Fruit fly (Drosophila melanogaster) whole organism, pupa: ENCODE data around the gene wds.
A peak's percentile ranks its signal among the peaks of the same experiment; 100 is the strongest.

Source experiments
- CG10348 ChIP-seq: fragments of 200-800 bp; sonication (Bioruptor generic); IDR thresholded peaks from 2 replicates; pipeline ENCODE4 v1.3.6; 2022; ENCODE audit warnings: missing biosample characterization, missing genetic modification characterization
- CG12605 ChIP-seq: fragments of 200-800 bp; sonication (Bioruptor generic); IDR thresholded peaks from 2 replicates; pipeline ENCODE4 v1.3.6; 2022; ENCODE audit warnings: missing biosample characterization, missing genetic modification characterization
- CG13204 ChIP-seq: fragments of 200-800 bp; sonication (Bioruptor generic); optimal IDR thresholded peaks from 2 replicates; lab custom pipeline; 2018; ENCODE audit warnings: missing biosample characterization, mild to moderate bottlenecking, missing genetic modification characterization, moderate library complexity
- CG14655 ChIP-seq: fragments of 200-800 bp; sonication (Bioruptor generic); optimal IDR thresholded peaks from 3 replicates; lab custom pipeline; 2017; ENCODE audit warnings: mild to moderate bottlenecking, missing biosample characterization, missing genetic modification reagents, missing genetic modification characterization
- CG15710 ChIP-seq: fragments of 200-800 bp; sonication (Bioruptor generic); optimal IDR thresholded peaks from 2 replicates; lab custom pipeline; 2018; ENCODE audit warnings: missing biosample characterization, mild to moderate bottlenecking, missing genetic modification characterization, moderate library complexity
- CG17806 ChIP-seq: fragments of 200-800 bp; sonication (Bioruptor generic); optimal IDR thresholded peaks from 2 replicates; lab custom pipeline; 2018; ENCODE audit warnings: missing biosample characterization, mild to moderate bottlenecking, missing genetic modification characterization, moderate library complexity
- CG32121 ChIP-seq: fragments of 200-800 bp; sonication (Bioruptor generic); IDR thresholded peaks from 2 replicates; pipeline ENCODE4 v1.3.6; 2022; ENCODE audit warnings: missing biosample characterization, missing genetic modification characterization
- CG34367 ChIP-seq: fragments of 200-800 bp; sonication (Bioruptor generic); optimal IDR thresholded peaks from 2 replicates; lab custom pipeline; 2018; ENCODE audit warnings: missing biosample characterization, mild to moderate bottlenecking, missing genetic modification characterization
- CG4496 ChIP-seq: fragments of 200-800 bp; sonication (Bioruptor generic); IDR thresholded peaks from 3 replicates; pipeline ENCODE4 v1.3.6; 2022; ENCODE audit warnings: missing biosample characterization, missing genetic modification characterization
- CG8159 ChIP-seq: fragments of 200-800 bp; sonication (Bioruptor generic); optimal IDR thresholded peaks from 3 replicates; lab custom pipeline; 2018; ENCODE audit warnings: missing biosample characterization, mild to moderate bottlenecking, missing genetic modification characterization, moderate library complexity
- CG8301 ChIP-seq: fragments of 200-800 bp; sonication (Bioruptor generic); optimal IDR thresholded peaks from 2 replicates; lab custom pipeline; 2018; ENCODE audit warnings: missing biosample characterization, mild to moderate bottlenecking, missing genetic modification characterization
- CG9948 ChIP-seq: fragments of 200-800 bp; sonication (Bioruptor generic); optimal IDR thresholded peaks from 2 replicates; lab custom pipeline; 2018; ENCODE audit warnings: missing biosample characterization, mild to moderate bottlenecking, missing genetic modification characterization, moderate library complexity
- D1 ChIP-seq: fragments of 200-800 bp; sonication (Bioruptor generic); optimal IDR thresholded peaks from 2 replicates; lab custom pipeline; 2018; ENCODE audit warnings: missing biosample characterization, mild to moderate bottlenecking, missing genetic modification characterization, moderate library complexity
- EcR ChIP-seq: fragments of 200-800 bp; sonication (Bioruptor generic); optimal IDR thresholded peaks from 3 replicates; lab custom pipeline; 2019; ENCODE audit warnings: missing biosample characterization, missing genetic modification characterization, mild to moderate bottlenecking, moderate library complexity, missing genetic modification reagents
- Ets98B ChIP-seq: fragments of 200-800 bp; sonication (Bioruptor generic); IDR thresholded peaks from 2 replicates; pipeline ENCODE4 v1.3.6; 2022; ENCODE audit warnings: missing biosample characterization, missing genetic modification characterization
- Pif1A ChIP-seq: fragments of 200-800 bp; sonication (Bioruptor generic); optimal IDR thresholded peaks from 3 replicates; lab custom pipeline; 2016; ENCODE audit warnings: missing biosample characterization, missing genetic modification characterization
- Pif1B ChIP-seq: fragments of 200-800 bp; sonication (Bioruptor generic); optimal IDR thresholded peaks from 3 replicates; lab custom pipeline; 2016; ENCODE audit warnings: missing biosample characterization, missing genetic modification characterization
- Snoo ChIP-seq: fragments of 200-800 bp; sonication (Bioruptor generic); optimal IDR thresholded peaks from 3 replicates; lab custom pipeline; 2017; ENCODE audit warnings: missing biosample characterization, mild to moderate bottlenecking, missing genetic modification characterization, inconsistent platforms
- fd96Ca ChIP-seq: fragments of 200-800 bp; sonication (Bioruptor generic); IDR thresholded peaks from 3 replicates; pipeline ENCODE4 v1.3.6; 2022; ENCODE audit warnings: missing biosample characterization, missing genetic modification characterization
- gl ChIP-seq: fragments of 200-800 bp; sonication (Bioruptor generic); optimal IDR thresholded peaks from 2 replicates; lab custom pipeline; 2018; ENCODE audit warnings: missing biosample characterization, mild to moderate bottlenecking, missing genetic modification characterization
- rn ChIP-seq: fragments of 200-800 bp; sonication (Bioruptor generic); IDR thresholded peaks from 2 replicates; pipeline ENCODE4 v1.3.6; 2022; ENCODE audit warnings: missing biosample characterization, missing genetic modification characterization

Gene wds

DNA sequence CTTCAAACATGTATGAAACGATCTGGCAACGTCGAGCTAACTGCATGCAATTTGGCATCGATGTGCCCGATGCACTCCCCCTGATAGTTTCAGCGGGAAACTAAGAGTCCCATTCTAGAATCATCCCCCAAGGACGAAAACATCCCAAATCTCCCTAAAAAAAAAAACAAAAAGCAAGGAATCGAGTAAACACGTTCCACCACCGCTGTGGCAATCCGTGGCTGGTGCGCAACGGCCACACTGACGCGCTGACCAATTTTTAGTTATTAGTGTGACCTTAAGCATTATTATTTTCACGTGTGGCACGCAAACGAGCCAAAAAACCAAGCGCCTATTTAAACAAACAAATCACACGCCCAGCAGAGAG, at the start of gene wds:
TSS of gene wds (plus strand) at position 265 of the 367 bp plus-strand sequence.
- no peak for TF ChIP-seq CG32121 (GFP tag; lab: Robert Waterston, UW)
- TF ChIP-seq Ets98B (GFP tag; lab: Robert Waterston, UW) = no peak
- no peak for TF ChIP-seq Pif1B (GFP tag; lab: Kevin White, UChicago)
- TF ChIP-seq D1 (tag; lab: Kevin White, UChicago) = no peak
- TF ChIP-seq CG8301 (tag; lab: Kevin White, UChicago) = no peak
- no peak for TF ChIP-seq CG15710 (tag; lab: Kevin White, UChicago)
- TF ChIP-seq fd96Ca (GFP tag; lab: Robert Waterston, UW) = no peak
- no peak for TF ChIP-seq CG8159 (tag; lab: Kevin White, UChicago)
- no peak for TF ChIP-seq CG10348 (GFP tag; lab: Robert Waterston, UW)
- TF ChIP-seq Snoo (tag; lab: Kevin White, UChicago) = no peak
- TF ChIP-seq CG4496 = no peak
- TF ChIP-seq CG34367 (tag; lab: Kevin White, UChicago) = no peak
- TF ChIP-seq CG9948 = no peak
- no peak for TF ChIP-seq CG13204 (GFP tag; lab: Kevin White, UChicago)
- no peak for TF ChIP-seq EcR (GFP tag; lab: Kevin White, UChicago)
- no peak for TF ChIP-seq CG14655 (GFP tag; lab: Kevin White, UChicago)
- TF ChIP-seq Pif1A (GFP tag; lab: Kevin White, UChicago) = no peak
- no peak for TF ChIP-seq rn
- TF ChIP-seq CG17806 = no peak

DNA sequence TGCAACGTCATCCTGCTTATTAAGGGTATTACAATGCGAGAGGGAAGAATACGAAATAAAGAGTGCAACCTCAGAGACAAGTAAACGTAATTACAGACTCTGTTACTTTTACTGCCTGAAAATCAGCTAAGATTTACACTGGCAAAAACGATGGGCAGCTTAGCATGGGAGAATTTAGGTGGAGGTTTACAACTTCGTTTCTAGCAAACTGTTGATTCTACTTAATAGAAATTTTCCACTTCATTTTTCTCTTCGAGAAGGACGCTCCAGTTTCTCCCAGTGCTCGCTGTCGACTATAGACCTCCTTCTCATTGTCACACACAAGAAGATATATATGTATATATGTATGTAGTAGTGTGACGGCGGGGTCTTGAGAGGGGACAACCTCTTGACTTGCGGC, 49.6 kb upstream of the wds start:
- peak; percentile 64 for TF ChIP-seq CG17806
- TF ChIP-seq CG12605 = peak; percentile 60
- peak; percentile 92 for TF ChIP-seq CG4496
- TF ChIP-seq EcR (GFP tag; lab: Kevin White, UChicago) = no peak
- peak; percentile 70 for TF ChIP-seq CG14655 (GFP tag; lab: Kevin White, UChicago)
- TF ChIP-seq CG34367 (tag; lab: Kevin White, UChicago) = peak; percentile 71
- TF ChIP-seq Ets98B (GFP tag; lab: Robert Waterston, UW) = peak; percentile 67
- peak; percentile 31 for TF ChIP-seq gl (tag; lab: Kevin White, UChicago)
- no peak for TF ChIP-seq D1 (tag; lab: Kevin White, UChicago)
- TF ChIP-seq CG8159 (tag; lab: Kevin White, UChicago) = peak; percentile 77
- no peak for TF ChIP-seq CG10348 (GFP tag; lab: Robert Waterston, UW)
- peak; percentile 89 for TF ChIP-seq Pif1A (GFP tag; lab: Kevin White, UChicago)
- peak; percentile 81 for TF ChIP-seq Pif1B (GFP tag; lab: Kevin White, UChicago)
- peak; percentile 55 for TF ChIP-seq CG13204 (GFP tag; lab: Kevin White, UChicago)
- TF ChIP-seq Snoo (tag; lab: Kevin White, UChicago) = no peak
- TF ChIP-seq rn = peak; percentile 66
- peak; percentile 88 for TF ChIP-seq fd96Ca (GFP tag; lab: Robert Waterston, UW)
- TF ChIP-seq CG32121 (GFP tag; lab: Robert Waterston, UW) = peak; percentile 76
- peak; percentile 48 for TF ChIP-seq CG8301 (tag; lab: Kevin White, UChicago)
- peak; percentile 77 for TF ChIP-seq CG9948
- peak; percentile 90 for TF ChIP-seq CG15710 (tag; lab: Kevin White, UChicago)

DNA sequence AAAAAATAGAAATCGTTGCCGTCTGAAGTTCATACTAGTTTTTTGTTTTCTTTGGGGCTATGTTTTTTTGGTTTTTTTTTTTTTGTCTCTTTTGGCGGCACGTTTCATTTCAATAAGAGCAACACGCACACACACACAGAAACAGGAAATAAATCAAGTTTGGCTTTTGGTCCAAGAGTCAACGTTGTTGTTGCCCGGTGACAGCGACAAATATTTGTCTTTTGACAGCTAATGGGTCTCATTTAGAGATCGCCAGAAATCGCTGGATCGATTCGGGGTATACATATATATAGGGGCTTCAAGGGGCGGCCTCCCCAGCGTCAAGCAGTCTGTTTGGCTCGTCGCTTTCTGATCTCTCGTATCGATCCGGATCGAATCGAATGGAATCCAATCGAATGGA, 48.4 kb upstream of the wds start:
- no peak for TF ChIP-seq CG10348 (GFP tag; lab: Robert Waterston, UW)
- no peak for TF ChIP-seq CG4496
- TF ChIP-seq CG17806 = no peak
- TF ChIP-seq CG9948 = no peak

DNA sequence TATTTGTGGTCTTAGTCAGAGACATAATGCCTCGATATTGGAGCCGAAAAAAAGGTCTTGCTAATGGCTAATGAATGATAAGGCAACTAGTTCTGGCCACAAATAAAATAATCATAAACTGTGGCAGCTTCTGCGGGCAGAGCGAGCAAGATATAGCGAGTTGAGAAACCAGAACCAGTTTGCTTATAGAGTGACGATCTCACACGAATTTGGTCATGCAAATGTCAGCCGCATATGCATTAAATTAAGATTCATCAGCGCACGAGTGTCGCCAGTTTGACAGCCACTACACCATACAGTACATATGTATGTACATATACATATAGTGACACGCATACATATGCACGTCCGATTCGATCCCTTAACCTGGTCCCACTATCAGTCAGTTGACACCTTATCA, 47.4 kb upstream of the wds start:
- TF ChIP-seq CG4496 = no peak
- no peak for TF ChIP-seq CG8301 (tag; lab: Kevin White, UChicago)
- no peak for TF ChIP-seq Pif1A (GFP tag; lab: Kevin White, UChicago)
- TF ChIP-seq EcR (GFP tag; lab: Kevin White, UChicago) = no peak
- TF ChIP-seq CG9948 = no peak
- TF ChIP-seq D1 (tag; lab: Kevin White, UChicago) = no peak
- no peak for TF ChIP-seq CG14655 (GFP tag; lab: Kevin White, UChicago)
- TF ChIP-seq CG15710 (tag; lab: Kevin White, UChicago) = no peak
- no peak for TF ChIP-seq CG8159 (tag; lab: Kevin White, UChicago)
- no peak for TF ChIP-seq rn
- TF ChIP-seq CG13204 (GFP tag; lab: Kevin White, UChicago) = no peak
- TF ChIP-seq CG17806 = no peak
- TF ChIP-seq CG10348 (GFP tag; lab: Robert Waterston, UW) = no peak
- no peak for TF ChIP-seq Ets98B (GFP tag; lab: Robert Waterston, UW)
- no peak for TF ChIP-seq Snoo (tag; lab: Kevin White, UChicago)
- no peak for TF ChIP-seq CG34367 (tag; lab: Kevin White, UChicago)
- no peak for TF ChIP-seq fd96Ca (GFP tag; lab: Robert Waterston, UW)
- TF ChIP-seq CG32121 (GFP tag; lab: Robert Waterston, UW) = no peak
- TF ChIP-seq Pif1B (GFP tag; lab: Kevin White, UChicago) = no peak

DNA sequence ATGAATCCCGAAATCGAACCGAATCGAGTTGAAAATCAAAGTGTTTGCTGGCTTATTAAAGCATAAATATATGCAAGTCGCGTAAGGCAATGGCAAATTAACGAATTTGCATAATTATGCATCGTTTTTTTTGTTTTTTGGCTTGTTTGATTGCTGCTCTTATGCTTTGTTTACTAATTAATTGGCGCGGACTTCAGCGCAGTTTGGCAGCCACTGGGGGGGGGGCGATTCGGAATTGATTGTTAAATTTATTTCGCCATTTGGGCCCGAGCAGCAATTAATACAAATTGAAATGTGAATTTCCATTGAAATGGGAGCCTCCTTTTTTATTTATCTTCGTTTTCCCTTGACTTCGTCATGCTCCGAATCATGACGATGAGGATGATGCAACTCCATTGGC, 46.3 kb upstream of the wds start:
- TF ChIP-seq EcR (GFP tag; lab: Kevin White, UChicago) = no peak
- no peak for TF ChIP-seq rn
- no peak for TF ChIP-seq CG10348 (GFP tag; lab: Robert Waterston, UW)
- TF ChIP-seq, all 21 proteins: peak for 0

DNA sequence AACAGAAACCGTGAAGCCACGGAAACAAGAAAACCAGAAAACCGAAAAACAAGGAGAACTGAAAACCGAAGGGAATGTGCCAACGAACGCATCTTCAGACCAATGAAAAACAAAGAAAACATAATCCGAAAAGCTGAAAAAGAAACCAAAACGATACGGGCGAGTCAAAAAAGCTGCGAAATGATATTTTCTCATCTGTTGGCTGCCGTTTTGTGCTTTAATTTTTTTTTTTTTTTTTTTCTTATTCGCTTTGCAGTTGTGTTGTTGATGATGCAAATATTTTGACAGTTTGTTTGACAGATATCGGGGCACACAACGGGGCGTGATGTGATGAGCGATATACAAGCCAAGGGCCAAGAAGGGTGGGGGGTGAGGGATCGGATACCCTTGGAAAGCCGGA, 43.3 kb upstream of the wds start:
- no peak for TF ChIP-seq Snoo (tag; lab: Kevin White, UChicago)
- no peak for TF ChIP-seq CG17806
- TF ChIP-seq fd96Ca (GFP tag; lab: Robert Waterston, UW) = no peak
- TF ChIP-seq, all 21 proteins: peak for 0
